Worm (Caenorhabditis elegans) whole organism, L4/young adult: ENCODE measurements around the gene fkh-4.
"Not testable (repeated sequence)": the region's sequence is repeated elsewhere in the genome, so short reads cannot be mapped to it uniquely, and the experiment has no call there.

Source experiments
- W03F9.2 ChIP-seq: fragments of 150-350 bp; optimal IDR thresholded peaks from 2 replicates; lab custom pipeline; 2014; ENCODE audit warnings: missing biosample characterization, missing genetic modification characterization
- dao-5 ChIP-seq: sonication (generic microtip); optimal IDR thresholded peaks from 2 replicates; lab custom pipeline; 2016; ENCODE audit warnings: missing genotype, missing genetic modification characterization, moderate library complexity, missing compliant biosample characterization
- him-1 ChIP-seq: sonication (generic microtip); optimal IDR thresholded peaks from 2 replicates; lab custom pipeline; 2016; ENCODE audit warnings: missing genotype, missing genetic modification reagents, missing genetic modification characterization, missing compliant biosample characterization

Gene fkh-4

DNA sequence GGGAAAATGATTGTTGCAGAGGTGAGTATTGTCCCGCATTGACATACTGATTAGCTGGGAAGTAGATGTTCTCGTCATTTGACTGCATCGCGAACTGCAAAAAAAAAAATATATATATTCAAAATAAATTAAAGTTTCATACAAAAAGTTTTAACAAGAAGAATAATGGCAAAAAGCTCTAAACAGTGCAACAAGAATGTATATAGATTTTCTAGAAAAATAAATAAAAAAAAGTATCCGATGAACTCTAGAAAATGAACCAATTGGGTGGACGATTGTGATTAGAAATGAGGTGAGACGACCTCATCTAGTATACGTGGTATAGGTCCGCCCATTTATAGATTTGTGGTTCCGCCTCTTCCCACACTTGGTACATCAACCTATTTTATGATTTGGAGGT lies at the start of gene fkh-4:
fkh-4 (minus strand) TSS at position 101 of the 400 bp plus-strand sequence.
- not testable (repeated sequence) for TF ChIP-seq dao-5 (tag; lab: Kevin White, UChicago); W03F9.2; him-1 (tag; lab: Kevin White, UChicago)

- TF ChIP-seq W03F9.2, result no peak
- TF ChIP-seq dao-5 (tag; lab: Kevin White, UChicago), result no peak
- no peak for TF ChIP-seq him-1 (tag; lab: Kevin White, UChicago)
Measured at ce11 chrX:13477356-13477755, 48.7 kb upstream of the fkh-4 start, which contains the start of gene efn-3. Gene efn-3, minus strand, starts transcription at chrX:13477456.

ce11 chrX:13471855-13472254 lies 43.2 kb upstream of the fkh-4 start, which contains the start of gene tre-4:
Gene tre-4, plus strand, starts transcription at chrX:13472155.
- TF ChIP-seq W03F9.2, result no peak
- TF ChIP-seq dao-5 (tag; lab: Kevin White, UChicago), result no peak
- no peak for TF ChIP-seq him-1 (tag; lab: Kevin White, UChicago)

ce11 chrX:13469907-13470647 lies 41.4 kb upstream of the fkh-4 start:
- TF ChIP-seq W03F9.2, result no peak
- TF ChIP-seq him-1 (tag; lab: Kevin White, UChicago), result no peak
- TF ChIP-seq dao-5 (tag; lab: Kevin White, UChicago), result no peak

ce11 chrX:13469047-13469633 lies 40.5 kb upstream of the fkh-4 start, which contains the start of gene col-184:
Gene col-184, plus strand, starts transcription at chrX:13469455.
- TF ChIP-seq him-1 (tag; lab: Kevin White, UChicago) (no peak), W03F9.2 (no peak), dao-5 (tag; lab: Kevin White, UChicago) (no peak)

ce11 chrX:13466926-13467866 lies 38.5 kb upstream of the fkh-4 start, which contains the start of gene col-183:
Gene col-183, minus strand, starts transcription at chrX:13467764.
- TF ChIP-seq dao-5 (tag; lab: Kevin White, UChicago) (no peak), him-1 (tag; lab: Kevin White, UChicago) (no peak), W03F9.2 (no peak)

- TF ChIP-seq W03F9.2, result no peak
- TF ChIP-seq dao-5 (tag; lab: Kevin White, UChicago), result no peak
- no peak for TF ChIP-seq him-1 (tag; lab: Kevin White, UChicago)
Measured at ce11 chrX:13463793-13464192, 35.1 kb upstream of the fkh-4 start, which contains the start of gene F02D10.2. Gene F02D10.2, minus strand, starts transcription at chrX:13463893.

DNA sequence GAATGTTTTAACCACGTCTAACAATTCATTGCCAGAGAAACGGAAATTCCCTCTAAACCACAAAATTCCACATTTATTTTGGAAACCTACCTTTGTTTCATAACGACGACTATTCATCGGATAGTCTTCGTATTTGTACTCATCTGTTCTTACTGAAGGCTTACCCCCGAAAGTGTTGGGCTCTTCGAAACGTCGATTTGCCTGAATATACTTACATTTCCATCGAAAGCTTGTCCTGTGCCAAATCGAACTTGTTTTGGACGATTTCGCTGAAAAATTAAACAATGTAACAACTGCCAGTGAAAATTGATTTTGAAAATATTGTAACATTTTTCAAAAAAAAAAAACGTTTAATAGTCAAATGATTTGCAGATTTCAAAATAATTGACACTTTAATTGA lies 33.9 kb upstream of the fkh-4 start, which contains the start of gene F02D10.3:
F02D10.3 (minus strand) TSS at position 101 of the 400 bp plus-strand sequence.
- TF ChIP-seq him-1 (tag; lab: Kevin White, UChicago), result no peak
- TF ChIP-seq dao-5 (tag; lab: Kevin White, UChicago), result no peak
- TF ChIP-seq W03F9.2, result no peak

DNA sequence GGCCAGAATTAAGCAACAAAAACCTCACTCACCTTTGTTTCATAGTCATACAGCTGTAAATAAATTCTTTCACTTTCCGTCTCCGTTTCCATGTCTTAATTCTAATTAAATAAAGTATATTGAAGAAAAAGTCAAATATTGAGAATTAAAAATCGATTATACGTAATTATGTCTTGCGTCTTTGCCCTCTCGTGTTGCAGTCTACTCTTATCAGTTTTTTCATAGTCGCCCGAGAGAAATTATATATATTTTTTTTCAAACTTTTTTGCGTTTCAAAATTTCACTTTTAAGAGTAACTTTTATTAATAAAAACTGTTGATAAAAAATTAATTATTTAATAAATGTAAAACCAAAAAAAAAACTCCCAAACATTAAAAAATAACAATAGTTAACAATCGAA lies 27.8 kb upstream of the fkh-4 start, which contains the start of gene flr-1:
flr-1 (minus strand) TSS at position 101 of the 400 bp plus-strand sequence.
- TF ChIP-seq him-1 (tag; lab: Kevin White, UChicago) (no peak), W03F9.2 (no peak), dao-5 (tag; lab: Kevin White, UChicago) (no peak)

DNA sequence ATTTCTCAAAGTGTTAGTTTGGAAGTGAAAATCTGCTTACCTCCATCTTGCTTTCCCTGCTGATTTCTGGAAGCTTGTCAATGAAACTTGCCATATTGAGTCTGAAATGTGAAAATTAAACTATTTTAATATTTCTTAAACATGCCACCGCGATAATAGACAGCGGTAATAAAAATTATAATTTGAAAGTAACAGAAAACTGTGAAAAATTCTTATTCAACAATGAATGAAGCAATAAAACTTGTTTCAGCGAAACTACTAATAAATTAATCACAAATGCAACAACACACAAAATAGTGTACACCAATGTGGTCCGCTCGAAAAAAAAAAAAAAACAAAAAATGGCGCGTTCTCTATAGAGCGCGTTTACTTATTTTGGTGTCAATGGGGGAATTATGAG lies 22.9 kb upstream of the fkh-4 start, which contains the start of gene F02D10.6:
F02D10.6 (minus strand) TSS at position 101 of the 400 bp plus-strand sequence.
- TF ChIP-seq W03F9.2 (no peak), dao-5 (tag; lab: Kevin White, UChicago) (no peak), him-1 (tag; lab: Kevin White, UChicago) (no peak)

DNA sequence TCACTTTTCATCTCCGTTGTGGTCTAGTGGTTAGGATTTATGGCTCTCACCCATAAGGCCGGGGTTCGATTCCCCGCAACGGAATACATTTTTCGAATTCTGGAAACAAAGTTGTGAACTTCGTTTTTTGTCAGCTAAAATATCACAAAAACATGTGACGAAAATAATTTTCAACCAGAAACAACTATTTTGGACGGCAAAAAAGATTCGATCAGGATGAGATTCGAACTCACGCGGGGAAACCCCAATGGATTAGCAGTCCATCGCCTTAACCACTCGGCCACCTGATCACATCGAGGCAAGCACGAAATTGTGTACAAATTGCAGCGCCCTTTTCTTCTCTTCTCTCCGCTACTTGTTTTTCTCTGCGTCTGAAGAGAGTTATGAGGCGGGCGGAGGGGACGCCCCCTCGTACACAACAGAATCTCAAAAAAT lies 20.0 kb upstream of the fkh-4 start:
- TF ChIP-seq him-1 (tag; lab: Kevin White, UChicago) (peak; percentile 69), W03F9.2 (peak; percentile 44), dao-5 (tag; lab: Kevin White, UChicago) (peak; percentile 68)

ce11 chrX:13446418-13446817 lies 17.8 kb upstream of the fkh-4 start, which contains the start of gene set-8:
Gene set-8, plus strand, starts transcription at chrX:13446718.
- TF ChIP-seq dao-5 (tag; lab: Kevin White, UChicago), result no peak
- no peak for TF ChIP-seq W03F9.2
- no peak for TF ChIP-seq him-1 (tag; lab: Kevin White, UChicago)

ce11 chrX:13444267-13444666 lies 15.6 kb upstream of the fkh-4 start:
- TF ChIP-seq him-1 (tag; lab: Kevin White, UChicago) (no peak), W03F9.2 (no peak), dao-5 (tag; lab: Kevin White, UChicago) (no peak)
